Worm (Caenorhabditis elegans): ENCODE results near the gene C04E7.1.

ce11 chrX:381029-381428, 23.1 kb downstream of the C04E7.1 start:
- TF ChIP-seq him-1 (tag; optimal IDR thresholded peaks at IDR 0.05) (no peak), W03F9.2 (tag; optimal IDR thresholded peaks at IDR 0.05) (no peak)

Measured in whole organism, L4/young adult.